Fruit fly (Drosophila melanogaster) whole organism, prepupa: ENCODE measurements around the gene path.

Experiments
- CG10631 ChIP-seq: fragments of 200-800 bp; sonication (Bioruptor generic); optimal IDR thresholded peaks from 2 replicates; lab custom pipeline; 2016; ENCODE audit warnings: missing biosample characterization, missing genetic modification characterization
- CG10669 ChIP-seq: fragments of 200-800 bp; sonication (Bioruptor generic); optimal IDR thresholded peaks from 3 replicates; lab custom pipeline; 2018; ENCODE audit warnings: missing biosample characterization, mild to moderate bottlenecking, missing genetic modification characterization, moderate library complexity
- CG1621 ChIP-seq: fragments of 200-800 bp; sonication (Bioruptor generic); optimal IDR thresholded peaks from 3 replicates; lab custom pipeline; 2018; ENCODE audit warnings: missing biosample characterization, mild to moderate bottlenecking, missing genetic modification characterization
- CG16779 ChIP-seq: fragments of 200-800 bp; sonication (Bioruptor generic); optimal IDR thresholded peaks from 3 replicates; lab custom pipeline; 2017; ENCODE audit warnings: missing biosample characterization, mild to moderate bottlenecking, missing genetic modification characterization
- CG3032 ChIP-seq: fragments of 200-800 bp; optimal IDR thresholded peaks from 2 replicates; lab custom pipeline; 2019; ENCODE audit warnings: missing biosample characterization, mild to moderate bottlenecking, missing genetic modification characterization, moderate library complexity
- CG32006 ChIP-seq: fragments of 200-800 bp; sonication (Bioruptor generic); optimal IDR thresholded peaks from 3 replicates; lab custom pipeline; 2017; ENCODE audit warnings: missing biosample characterization, mild to moderate bottlenecking, missing genetic modification characterization
- CG4318 ChIP-seq: fragments of 200-800 bp; sonication (Bioruptor generic); optimal IDR thresholded peaks from 3 replicates; lab custom pipeline; 2017; ENCODE audit warnings: missing biosample characterization, mild to moderate bottlenecking, missing genetic modification characterization
- CG6163 ChIP-seq: fragments of 200-800 bp; sonication (Bioruptor generic); IDR thresholded peaks from 3 replicates; pipeline ENCODE4 v1.3.6; 2022; ENCODE audit warnings: missing biosample characterization, missing genetic modification characterization
- CG6276 ChIP-seq: fragments of 200-800 bp; sonication (Bioruptor generic); optimal IDR thresholded peaks from 2 replicates; lab custom pipeline; 2017; ENCODE audit warnings: missing biosample characterization, mild to moderate bottlenecking, missing genetic modification characterization
- CG6808 ChIP-seq: fragments of 200-800 bp; sonication (Bioruptor generic); optimal IDR thresholded peaks from 3 replicates; lab custom pipeline; 2017; ENCODE audit warnings: missing biosample characterization, missing genetic modification characterization, mild to moderate bottlenecking, moderate library complexity, missing genetic modification reagents
- CG7368 ChIP-seq: fragments of 200-800 bp; sonication (Bioruptor generic); optimal IDR thresholded peaks from 3 replicates; lab custom pipeline; 2016; ENCODE audit warnings: missing biosample characterization, missing genetic modification characterization
- CG8119 ChIP-seq: fragments of 200-800 bp; sonication (Bioruptor generic); IDR thresholded peaks from 3 replicates; pipeline ENCODE4 v1.3.6; 2022; ENCODE audit warnings: missing biosample characterization, missing genetic modification characterization
- CG8319 ChIP-seq: fragments of 200-800 bp; sonication (Bioruptor generic); optimal IDR thresholded peaks from 3 replicates; lab custom pipeline; 2016; ENCODE audit warnings: missing biosample characterization, missing genetic modification characterization
- CG8632 ChIP-seq: fragments of 200-800 bp; sonication (Bioruptor generic); optimal IDR thresholded peaks from 3 replicates; lab custom pipeline; 2016; ENCODE audit warnings: missing biosample characterization, missing genetic modification characterization
- CG9139 ChIP-seq: fragments of 200-800 bp; sonication (Bioruptor generic); optimal IDR thresholded peaks from 3 replicates; lab custom pipeline; 2017; ENCODE audit warnings: missing biosample characterization, mild to moderate bottlenecking, missing genetic modification characterization
- Eip75B ChIP-seq: fragments of 200-800 bp; sonication (Bioruptor generic); optimal IDR thresholded peaks from 3 replicates; lab custom pipeline; 2016; ENCODE audit warnings: missing biosample characterization, missing genetic modification characterization
- Eip93F ChIP-seq: fragments of 200-800 bp; sonication (Bioruptor generic); optimal IDR thresholded peaks from 2 replicates; lab custom pipeline; 2016; ENCODE audit warnings: missing biosample characterization, mild to moderate bottlenecking, missing genetic modification characterization
- Ets21C ChIP-seq: fragments of 200-800 bp; sonication (Bioruptor generic); optimal IDR thresholded peaks from 3 replicates; lab custom pipeline; 2016; ENCODE audit warnings: missing biosample characterization, missing genetic modification characterization
- Ets96B ChIP-seq: fragments of 200-800 bp; optimal IDR thresholded peaks from 2 replicates; lab custom pipeline; 2019; ENCODE audit warnings: missing biosample characterization, mild to moderate bottlenecking, missing genetic modification characterization, moderate library complexity
- Hr38 ChIP-seq: sonication (Bioruptor generic); optimal IDR thresholded peaks from 2 replicates; lab custom pipeline; 2016; ENCODE audit warnings: missing biosample characterization, missing genetic modification characterization
- Hr4 ChIP-seq: fragments of 200-800 bp; sonication (Bioruptor generic); optimal IDR thresholded peaks from 3 replicates; lab custom pipeline; 2016; ENCODE audit warnings: missing biosample characterization, missing genetic modification characterization
- Met ChIP-seq: fragments of 200-800 bp; sonication (Bioruptor generic); optimal IDR thresholded peaks from 3 replicates; lab custom pipeline; 2016; ENCODE audit warnings: missing biosample characterization, missing genetic modification characterization
- OdsH ChIP-seq: fragments of 200-800 bp; sonication (Bioruptor generic); optimal IDR thresholded peaks from 3 replicates; lab custom pipeline; 2016; ENCODE audit warnings: missing biosample characterization, missing genetic modification characterization
- Smox ChIP-seq: fragments of 200-800 bp; sonication (Bioruptor generic); optimal IDR thresholded peaks from 3 replicates; lab custom pipeline; 2016; ENCODE audit warnings: missing biosample characterization, missing genetic modification characterization
- Sox102F ChIP-seq: fragments of 200-800 bp; sonication (Bioruptor generic); optimal IDR thresholded peaks from 2 replicates; lab custom pipeline; 2016; ENCODE audit warnings: missing biosample characterization, mild to moderate bottlenecking, missing genetic modification characterization
- Sox14 ChIP-seq: fragments of 200-800 bp; sonication (Bioruptor generic); optimal IDR thresholded peaks from 3 replicates; lab custom pipeline; 2016; ENCODE audit warnings: missing biosample characterization, missing genetic modification characterization
- Sox15 ChIP-seq: fragments of 200-800 bp; sonication (Bioruptor generic); optimal IDR thresholded peaks from 3 replicates; lab custom pipeline; 2016; ENCODE audit warnings: missing biosample characterization, missing genetic modification characterization
- achi ChIP-seq: fragments of 200-800 bp; sonication (Bioruptor generic); optimal IDR thresholded peaks from 3 replicates; lab custom pipeline; 2016; ENCODE audit warnings: missing biosample characterization, missing genetic modification characterization
- cyc ChIP-seq: fragments of 200-800 bp; sonication (Bioruptor generic); optimal IDR thresholded peaks from 3 replicates; lab custom pipeline; 2016; ENCODE audit warnings: missing biosample characterization, missing genetic modification characterization
- dsx ChIP-seq: fragments of 200-800 bp; optimal IDR thresholded peaks from 3 replicates; lab custom pipeline; 2019; ENCODE audit warnings: missing biosample characterization, mild to moderate bottlenecking, missing genetic modification characterization, moderate library complexity; ENCODE audit not compliant: poor library complexity, severe bottlenecking
- esn ChIP-seq: fragments of 200-800 bp; sonication (Bioruptor generic); optimal IDR thresholded peaks from 2 replicates; lab custom pipeline; 2016; ENCODE audit warnings: missing biosample characterization, mild to moderate bottlenecking, missing genetic modification characterization, moderate library complexity
- fd85E ChIP-seq: fragments of 200-800 bp; sonication (Bioruptor generic); optimal IDR thresholded peaks from 3 replicates; lab custom pipeline; 2016; ENCODE audit warnings: missing biosample characterization, missing genetic modification characterization
- fkh ChIP-seq: fragments of 200-800 bp; sonication (Bioruptor generic); optimal IDR thresholded peaks from 3 replicates; lab custom pipeline; 2017; ENCODE audit warnings: missing biosample characterization, mild to moderate bottlenecking, missing genetic modification characterization, moderate library complexity
- lz ChIP-seq: fragments of 200-800 bp; sonication (Bioruptor generic); optimal IDR thresholded peaks from 3 replicates; lab custom pipeline; 2016; ENCODE audit warnings: missing biosample characterization, missing genetic modification characterization
- pdm3 ChIP-seq: fragments of 200-800 bp; sonication (Bioruptor generic); optimal IDR thresholded peaks from 3 replicates; lab custom pipeline; 2016; ENCODE audit warnings: missing biosample characterization, missing genetic modification characterization
- salr ChIP-seq, 2 experiments: fragments of 200-800 bp; sonication (Bioruptor generic); optimal IDR thresholded peaks; 3 replicates each; lab custom pipeline; 2016 to 2018; ENCODE audit warnings: missing biosample characterization in 2 of 2, missing genetic modification characterization in 2 of 2, mild to moderate bottlenecking in 1 of 2
- spab ChIP-seq: fragments of 200-800 bp; sonication (Bioruptor generic); optimal IDR thresholded peaks from 2 replicates; lab custom pipeline; 2017; ENCODE audit warnings: missing biosample characterization, mild to moderate bottlenecking, missing genetic modification characterization, missing genetic modification reagents
- ss ChIP-seq, 2 experiments: fragments of 200-800 bp; sonication (Bioruptor generic); optimal IDR thresholded peaks; 2 replicates in 1 of 2; 3 replicates in 1 of 2; lab custom pipeline; 2017 to 2018; ENCODE audit warnings: mild to moderate bottlenecking in 2 of 2, missing biosample characterization in 2 of 2, missing genetic modification characterization in 2 of 2, moderate library complexity in 1 of 2
- topi ChIP-seq: fragments of 200-800 bp; sonication (Bioruptor generic); optimal IDR thresholded peaks from 3 replicates; lab custom pipeline; 2016; ENCODE audit warnings: missing biosample characterization, missing genetic modification characterization

The path gene

dm6 chr3L:9466595-9466994, 38.5 kb downstream of the path start (continued):
- no peak for TF ChIP-seq CG10669 (GFP tag; lab: Kevin White, UChicago)
- peak; percentile 2 for TF ChIP-seq achi (GFP tag; lab: Kevin White, UChicago)
- TF ChIP-seq CG32006, result peak; percentile 52
- peak; percentile 6 for TF ChIP-seq pdm3 (GFP tag; lab: Kevin White, UChicago)
- TF ChIP-seq fd85E (GFP tag; lab: Kevin White, UChicago), result no peak
- no peak for TF ChIP-seq CG7368
- TF ChIP-seq CG8632 (GFP tag; lab: Kevin White, UChicago), result no peak
- TF ChIP-seq esn, result peak; percentile 6
- TF ChIP-seq CG16779 (tag; lab: Kevin White, UChicago), result no peak
- TF ChIP-seq ss (GFP tag; optimal IDR thresholded peaks at IDR 0.05; lab: Kevin White, UChicago), result no peak
- no peak for TF ChIP-seq topi (GFP tag; lab: Kevin White, UChicago)
- TF ChIP-seq Sox15 (GFP tag; lab: Kevin White, UChicago), result no peak
- TF ChIP-seq CG8119, result no peak
- TF ChIP-seq Ets96B (tag; lab: Kevin White, UChicago), result no peak
- TF ChIP-seq dsx (GFP tag; lab: Kevin White, UChicago), result no peak
- TF ChIP-seq Ets21C, result no peak
- TF ChIP-seq Sox14 (GFP tag; lab: Kevin White, UChicago), result no peak
- TF ChIP-seq Eip93F (GFP tag; lab: Kevin White, UChicago), result no peak
- TF ChIP-seq CG10631, result no peak
- peak; percentile 10 for TF ChIP-seq Smox (GFP tag; lab: Kevin White, UChicago)
- no peak for TF ChIP-seq lz (GFP tag; lab: Kevin White, UChicago)
- TF ChIP-seq CG9139 (GFP tag; lab: Kevin White, UChicago), result no peak
- TF ChIP-seq Sox102F (GFP tag; lab: Kevin White, UChicago), result no peak

dm6 chr3L:9465652-9466244, 39.4 kb downstream of the path start:
- TF ChIP-seq Eip75B (GFP tag; lab: Kevin White, UChicago) (no peak), fkh (GFP tag; lab: Kevin White, UChicago) (peak; percentile 74), fd85E (GFP tag; lab: Kevin White, UChicago) (no peak), CG8319 (GFP tag; lab: Kevin White, UChicago) (no peak), dsx (GFP tag; lab: Kevin White, UChicago) (no peak), CG10631 (no peak), CG16779 (tag; lab: Kevin White, UChicago) (no peak)
- TF ChIP-seq, all 60 proteins: peak for 1

DNA sequence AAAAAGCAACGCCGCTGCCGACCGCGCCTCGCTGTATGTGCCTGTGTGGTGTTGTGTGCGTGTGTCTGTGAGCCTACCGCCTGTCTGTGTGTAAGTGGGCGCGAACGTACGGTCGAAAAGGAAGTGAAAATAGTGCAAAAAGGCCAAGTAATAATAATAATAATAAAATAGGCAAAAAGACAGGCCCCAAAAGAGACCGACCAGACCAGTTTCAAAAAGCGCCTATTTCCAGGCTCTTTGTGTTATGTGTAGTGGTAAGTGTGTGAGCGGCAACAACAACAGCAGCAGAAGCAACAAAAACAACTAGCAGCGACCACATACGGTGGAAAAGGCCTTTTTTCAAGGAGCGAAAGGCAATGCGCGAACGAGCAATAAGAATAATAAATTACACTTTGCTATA, 42.3 kb downstream of the path start:
- TF ChIP-seq CG6808 (GFP tag; lab: Kevin White, UChicago) (peak; percentile 78), salr (GFP tag; optimal IDR thresholded peaks at IDR 0.05; lab: Kevin White, UChicago) (peak in 1 of 2 experiments; percentile 21), ss (GFP tag; optimal IDR thresholded peaks at IDR 0.05; lab: Kevin White, UChicago) (peak; percentile 86 to 87), spab (GFP tag; lab: Kevin White, UChicago) (peak; percentile 30), CG6276 (GFP tag; lab: Kevin White, UChicago) (no peak), dsx (GFP tag; lab: Kevin White, UChicago) (peak; percentile 53), CG10669 (GFP tag; lab: Kevin White, UChicago) (peak; percentile 33), CG3032 (peak; percentile 46), CG6163 (GFP tag; lab: Robert Waterston, UW) (peak; percentile 66; the same call in 2 of the 3 replicates), cyc (GFP tag; lab: Kevin White, UChicago) (no peak), OdsH (GFP tag; lab: Kevin White, UChicago) (no peak), CG8119 (peak; percentile 44; the same call in 2 of the 3 replicates), CG9139 (GFP tag; lab: Kevin White, UChicago) (peak; percentile 82), Ets96B (tag; lab: Kevin White, UChicago) (peak; percentile 64), Hr4 (GFP tag; lab: Kevin White, UChicago) (no peak), CG8319 (GFP tag; lab: Kevin White, UChicago) (no peak), Sox102F (GFP tag; lab: Kevin White, UChicago) (no peak), CG16779 (tag; lab: Kevin White, UChicago) (peak; percentile 27), CG4318 (GFP tag; lab: Kevin White, UChicago) (no peak), CG1621 (tag; lab: Kevin White, UChicago) (peak; percentile 66), Hr38 (GFP tag; lab: Kevin White, UChicago) (no peak), Sox15 (GFP tag; lab: Kevin White, UChicago) (no peak), Met (no peak)
- TF ChIP-seq, all 60 proteins: peak for 13
